Worm (Caenorhabditis elegans) whole organism, early embryonic: ENCODE data around the gene str-161.
A peak's percentile ranks its signal among the peaks of the same experiment; 100 is the strongest.

Source experiments
- B0310.2 ChIP-seq: sonication (generic microtip); optimal IDR thresholded peaks from 2 replicates; lab custom pipeline; 2016; ENCODE audit warnings: mild to moderate bottlenecking, missing genetic modification characterization, missing compliant biosample characterization
- F13C5.2 ChIP-seq: sonication (generic microtip); optimal IDR thresholded peaks from 2 replicates; lab custom pipeline; 2017; ENCODE audit warnings: mild to moderate bottlenecking, missing genetic modification characterization, inconsistent platforms, missing compliant biosample characterization
- aly-1 ChIP-seq: sonication (generic microtip); optimal IDR thresholded peaks from 2 replicates; lab custom pipeline; 2016; ENCODE audit warnings: missing genetic modification characterization, missing compliant biosample characterization
- ama-1 ChIP-seq: fragments of 150-350 bp; optimal IDR thresholded peaks from 2 replicates; lab custom pipeline; 2014
- ceh-13 ChIP-seq: fragments of 200-800 bp; sonication (Bioruptor generic); optimal IDR thresholded peaks from 2 replicates; lab custom pipeline; 2018; ENCODE audit warnings: mild to moderate bottlenecking, missing genetic modification characterization, missing compliant biosample characterization
- ceh-36 ChIP-seq: sonication (generic microtip); optimal IDR thresholded peaks from 2 replicates; lab custom pipeline; 2016; ENCODE audit warnings: missing genetic modification characterization, inconsistent platforms, missing compliant biosample characterization
- ets-7 ChIP-seq: sonication (generic microtip); optimal IDR thresholded peaks from 2 replicates; lab custom pipeline; 2016; ENCODE audit warnings: missing genotype, missing genetic modification characterization, missing compliant biosample characterization
- flt-1 ChIP-seq: fragments of 200-800 bp; sonication (Bioruptor generic); IDR thresholded peaks from 2 replicates; pipeline ENCODE4 v1.3.6; 2022; ENCODE audit warnings: missing genetic modification characterization, missing compliant biosample characterization
- hmbx-1 ChIP-seq: sonication (generic microtip); optimal IDR thresholded peaks from 2 replicates; lab custom pipeline; 2016; ENCODE audit warnings: mild to moderate bottlenecking, missing genetic modification characterization, missing compliant biosample characterization
- hmg-4 ChIP-seq: fragments of 200-800 bp; sonication (Bioruptor generic); optimal IDR thresholded peaks from 2 replicates; lab custom pipeline; 2018; ENCODE audit warnings: mild to moderate bottlenecking, missing genetic modification characterization, missing compliant biosample characterization
- hnd-1 ChIP-seq: sonication (generic microtip); optimal IDR thresholded peaks from 2 replicates; lab custom pipeline; 2016; ENCODE audit warnings: missing genetic modification characterization, missing compliant biosample characterization
- pes-1 ChIP-seq: fragments of 200-800 bp; sonication (Bioruptor generic); IDR thresholded peaks from 2 replicates; pipeline ENCODE4 v1.3.6; 2022; ENCODE audit warnings: missing genetic modification reagents, missing genetic modification characterization, missing compliant biosample characterization
- scrt-1 ChIP-seq: fragments of 200-800 bp; sonication (Bioruptor generic); IDR thresholded peaks from 2 replicates; pipeline ENCODE4 v1.3.6; 2022; ENCODE audit warnings: missing genetic modification characterization, missing compliant biosample characterization
- sea-1 ChIP-seq: fragments of 200-800 bp; sonication (Bioruptor generic); conservative IDR thresholded peaks from 2 replicates; pipeline ENCODE4 v1.3.6; 2022; ENCODE audit warnings: missing genetic modification characterization, missing compliant biosample characterization
- tbx-11 ChIP-seq: fragments of 200-800 bp; sonication (Bioruptor generic); IDR thresholded peaks from 2 replicates; pipeline ENCODE4 v1.3.6; 2022; ENCODE audit warnings: missing genetic modification characterization, missing compliant biosample characterization
- tbx-37 ChIP-seq: fragments of 200-800 bp; sonication (Bioruptor generic); conservative IDR thresholded peaks from 2 replicates; pipeline ENCODE4 v1.3.6; 2022; ENCODE audit warnings: missing genetic modification reagents, missing genetic modification characterization, missing compliant biosample characterization
- tra-4 ChIP-seq: sonication (generic microtip); optimal IDR thresholded peaks from 2 replicates; lab custom pipeline; 2017; ENCODE audit warnings: missing genetic modification characterization, missing compliant biosample characterization

The str-161 gene

ce11 chrIV:4903961-4904360 is at the start of gene str-161:
Gene str-161, minus strand, starts transcription at chrIV:4904061.
- TF ChIP-seq flt-1, result no peak
- TF ChIP-seq ets-7 (tag; lab: Kevin White, UChicago), result no peak

- TF ChIP-seq flt-1, result peak; percentile 77
Measured at ce11 chrIV:4949729-4950128, 45.9 kb upstream of the str-161 start.

- TF ChIP-seq hmbx-1 (tag; lab: Kevin White, UChicago), result no peak
- no peak for TF ChIP-seq tra-4 (tag; lab: Kevin White, UChicago)
Measured at ce11 chrIV:4945771-4946170, 41.9 kb upstream of the str-161 start, which contains the start of gene str-169. Gene str-169, plus strand, starts transcription at chrIV:4946071.

ce11 chrIV:4941681-4942080 is 37.8 kb upstream of the str-161 start, which contains the start of gene Y9C9A.5:
Gene Y9C9A.5, plus strand, starts transcription at chrIV:4941981.
- TF ChIP-seq hnd-1, result no peak
- no peak for TF ChIP-seq ceh-36 (tag; lab: Kevin White, UChicago)
- no peak for TF ChIP-seq pes-1
- no peak for TF ChIP-seq B0310.2
- TF ChIP-seq ets-7 (tag; lab: Kevin White, UChicago), result no peak
- no peak for TF ChIP-seq aly-1 (tag; lab: Kevin White, UChicago)
- no peak for TF ChIP-seq hmbx-1 (tag; lab: Kevin White, UChicago)
- no peak for TF ChIP-seq sea-1
- no peak for TF ChIP-seq ama-1 (lab: Kevin White, UChicago)
- TF ChIP-seq tra-4 (tag; lab: Kevin White, UChicago), result no peak
- no peak for TF ChIP-seq tbx-37

- TF ChIP-seq tbx-37, result no peak
Measured at ce11 chrIV:4938664-4939063, 34.8 kb upstream of the str-161 start, which contains the start of gene str-168. Gene str-168, plus strand, starts transcription at chrIV:4938964.

- no peak for TF ChIP-seq F13C5.2 (tag; lab: Kevin White, UChicago)
- no peak for TF ChIP-seq tbx-37
- TF ChIP-seq ceh-36 (tag; lab: Kevin White, UChicago), result no peak
- no peak for TF ChIP-seq hmbx-1 (tag; lab: Kevin White, UChicago)
- TF ChIP-seq aly-1 (tag; lab: Kevin White, UChicago), result no peak
- no peak for TF ChIP-seq sea-1
- TF ChIP-seq tra-4 (tag; lab: Kevin White, UChicago), result no peak
- TF ChIP-seq hnd-1, result no peak
- TF ChIP-seq hmg-4 (GFP tag; lab: Kevin White, UChicago), result no peak
- no peak for TF ChIP-seq B0310.2
- no peak for TF ChIP-seq ama-1 (lab: Kevin White, UChicago)
- TF ChIP-seq scrt-1 (GFP tag; lab: Robert Waterston, UW), result no peak
- no peak for TF ChIP-seq ets-7 (tag; lab: Kevin White, UChicago)
Measured at ce11 chrIV:4937647-4938046, 33.8 kb upstream of the str-161 start, which contains the start of gene fbxa-86. Gene fbxa-86, minus strand, starts transcription at chrIV:4938013.

ce11 chrIV:4934103-4934502 is 30.2 kb upstream of the str-161 start, which contains the start of gene str-153:
Gene str-153, plus strand, starts transcription at chrIV:4934403.
- TF ChIP-seq F13C5.2 (tag; lab: Kevin White, UChicago), result no peak
- TF ChIP-seq tbx-11 (GFP tag; lab: Robert Waterston, UW), result no peak
- TF ChIP-seq tra-4 (tag; lab: Kevin White, UChicago), result no peak
- no peak for TF ChIP-seq tbx-37
- TF ChIP-seq scrt-1 (GFP tag; lab: Robert Waterston, UW), result no peak
- no peak for TF ChIP-seq hnd-1
- TF ChIP-seq ceh-13 (GFP tag; lab: Kevin White, UChicago), result no peak
- TF ChIP-seq ets-7 (tag; lab: Kevin White, UChicago), result no peak
- no peak for TF ChIP-seq hmbx-1 (tag; lab: Kevin White, UChicago)
- no peak for TF ChIP-seq ceh-36 (tag; lab: Kevin White, UChicago)
- TF ChIP-seq B0310.2, result no peak
- TF ChIP-seq pes-1, result no peak
- no peak for TF ChIP-seq sea-1
- no peak for TF ChIP-seq flt-1
- no peak for TF ChIP-seq ama-1 (lab: Kevin White, UChicago)
- no peak for TF ChIP-seq hmg-4 (GFP tag; lab: Kevin White, UChicago)

- TF ChIP-seq tbx-11 (GFP tag; lab: Robert Waterston, UW) (0 out of 2 replicates have a peak, but pooled peaks have one; percentile 16), pes-1 (peak; percentile 63; the same call in 1 of the 2 replicates), flt-1 (peak; percentile 39; the same call in 1 of the 2 replicates), hmg-4 (GFP tag; lab: Kevin White, UChicago) (no peak), ceh-13 (GFP tag; lab: Kevin White, UChicago) (peak; percentile 6)
Measured at ce11 chrIV:4930754-4931322, 27.0 kb upstream of the str-161 start.

- TF ChIP-seq tra-4 (tag; lab: Kevin White, UChicago) (no peak), B0310.2 (no peak), hnd-1 (no peak), ceh-13 (GFP tag; lab: Kevin White, UChicago) (no peak), ceh-36 (tag; lab: Kevin White, UChicago) (no peak), ama-1 (lab: Kevin White, UChicago) (no peak)
Measured at ce11 chrIV:4930045-4930444, 26.2 kb upstream of the str-161 start, which contains the start of gene Y9C9A.8. Gene Y9C9A.8, plus strand, starts transcription at chrIV:4930345.
